Fruit fly (Drosophila melanogaster) whole organism, embryonic: Measurements from ENCODE around the gene CG43055.

ENCODE experiments used
- Asciz ChIP-seq: fragments of 200-800 bp; sonication (Bioruptor generic); optimal IDR thresholded peaks from 2 replicates; lab custom pipeline; 2017; ENCODE audit warnings: missing biosample characterization, mild to moderate bottlenecking, missing genetic modification characterization, missing genetic modification reagents
- C15 ChIP-seq: fragments of 200-800 bp; sonication (Bioruptor generic); IDR thresholded peaks from 3 replicates; pipeline ENCODE4 v1.3.6; 2022; ENCODE audit warnings: missing biosample characterization, missing genetic modification characterization
- CG11695 ChIP-seq: fragments of 200-800 bp; sonication (Bioruptor generic); IDR thresholded peaks from 3 replicates; pipeline ENCODE4 v1.3.6; 2022; ENCODE audit warnings: missing biosample characterization, missing genetic modification characterization
- CG14441 ChIP-seq: fragments of 200-800 bp; sonication (Bioruptor generic); IDR thresholded peaks from 2 replicates; pipeline ENCODE4 v1.3.6; 2022; ENCODE audit warnings: missing biosample characterization, missing genetic modification characterization
- CG15011 ChIP-seq: fragments of 200-800 bp; sonication (Bioruptor generic); optimal IDR thresholded peaks from 3 replicates; lab custom pipeline; 2018; ENCODE audit warnings: missing biosample characterization, mild to moderate bottlenecking, missing genetic modification characterization
- CG15073 ChIP-seq: fragments of 200-800 bp; sonication (Bioruptor generic); optimal IDR thresholded peaks from 2 replicates; lab custom pipeline; 2016; ENCODE audit warnings: missing biosample characterization, missing genetic modification characterization
- CG1603 ChIP-seq: fragments of 200-800 bp; sonication (Bioruptor generic); optimal IDR thresholded peaks from 2 replicates; lab custom pipeline; 2019; ENCODE audit warnings: missing biosample characterization, mild to moderate bottlenecking, missing genetic modification characterization, moderate library complexity
- CG17186 ChIP-seq: fragments of 200-800 bp; sonication (Bioruptor generic); optimal IDR thresholded peaks from 3 replicates; lab custom pipeline; 2017; ENCODE audit warnings: missing biosample characterization, missing genetic modification reagents, missing genetic modification characterization
- CG2875 ChIP-seq: fragments of 200-800 bp; sonication (Bioruptor generic); optimal IDR thresholded peaks from 2 replicates; lab custom pipeline; 2017; ENCODE audit warnings: missing biosample characterization, mild to moderate bottlenecking, missing genetic modification characterization, missing genetic modification reagents
- CG30431 ChIP-seq: fragments of 200-800 bp; sonication (Bioruptor generic); optimal IDR thresholded peaks from 2 replicates; lab custom pipeline; 2017; ENCODE audit warnings: missing biosample characterization, missing genetic modification characterization
- CG32772 ChIP-seq: fragments of 200-800 bp; sonication (Bioruptor generic); IDR thresholded peaks from 2 replicates; pipeline ENCODE4 v1.3.6; 2022; ENCODE audit warnings: missing biosample characterization, missing genetic modification characterization
- CG6654 ChIP-seq: fragments of 200-800 bp; sonication (Bioruptor generic); optimal IDR thresholded peaks from 2 replicates; lab custom pipeline; 2017; ENCODE audit warnings: missing biosample characterization, mild to moderate bottlenecking, missing genetic modification characterization
- CG6854 ChIP-seq: fragments of 200-800 bp; sonication (Bioruptor generic); optimal IDR thresholded peaks from 3 replicates; lab custom pipeline; 2017; ENCODE audit warnings: missing biosample characterization, mild to moderate bottlenecking, missing genetic modification characterization
- CG7928 ChIP-seq: fragments of 200-800 bp; sonication (Bioruptor generic); optimal IDR thresholded peaks from 2 replicates; lab custom pipeline; 2017; ENCODE audit warnings: missing biosample characterization, mild to moderate bottlenecking, missing genetic modification characterization
- CG8089 ChIP-seq: fragments of 200-800 bp; sonication (Bioruptor generic); optimal IDR thresholded peaks from 3 replicates; lab custom pipeline; 2016; ENCODE audit warnings: missing biosample characterization, missing genetic modification characterization
- CG8281 ChIP-seq: fragments of 200-800 bp; sonication (Bioruptor generic); optimal IDR thresholded peaks from 2 replicates; lab custom pipeline; 2018; ENCODE audit warnings: missing biosample characterization, mild to moderate bottlenecking, missing genetic modification characterization, moderate library complexity
- D19B ChIP-seq: fragments of 200-800 bp; sonication (Bioruptor generic); optimal IDR thresholded peaks from 2 replicates; lab custom pipeline; 2017; ENCODE audit warnings: missing biosample characterization, mild to moderate bottlenecking, missing genetic modification characterization
- Dfd ChIP-seq, 2 experiments: fragments of >200 bp; optimal IDR thresholded peaks; 2 replicates each; lab custom pipeline; 2017; ENCODE audit warnings: missing biosample characterization in 2 of 2, missing genetic modification characterization in 2 of 2
- H15 ChIP-seq: fragments of 200-800 bp; sonication (Bioruptor generic); IDR thresholded peaks from 3 replicates; pipeline ENCODE4 v1.3.6; 2022; ENCODE audit warnings: missing biosample characterization, missing genetic modification characterization
- HmgD ChIP-seq: fragments of 200-800 bp; sonication (Bioruptor generic); optimal IDR thresholded peaks from 3 replicates; lab custom pipeline; 2016; ENCODE audit warnings: missing biosample characterization, missing genetic modification characterization
- Hmr ChIP-seq: fragments of 200-800 bp; sonication (Bioruptor generic); optimal IDR thresholded peaks from 3 replicates; lab custom pipeline; 2017; ENCODE audit warnings: mild to moderate bottlenecking, missing biosample characterization, missing genetic modification reagents, missing genetic modification characterization
- Hsf ChIP-seq: fragments of 200-800 bp; sonication (Bioruptor generic); optimal IDR thresholded peaks from 3 replicates; lab custom pipeline; 2016; ENCODE audit warnings: missing biosample characterization, missing genetic modification characterization
- NC2β ChIP-seq: fragments of 200-800 bp; sonication (Bioruptor generic); optimal IDR thresholded peaks from 2 replicates; lab custom pipeline; 2016; ENCODE audit warnings: missing biosample characterization, missing genetic modification characterization
- Six4 ChIP-seq: fragments of 200-800 bp; sonication (Bioruptor generic); optimal IDR thresholded peaks from 2 replicates; lab custom pipeline; 2016; ENCODE audit warnings: missing biosample characterization, missing genetic modification characterization
- Stat92E ChIP-seq, 3 experiments: fragments of >200 bp in 2 of 3; fragments of 200-800 bp in 1 of 3; sonication (Bioruptor generic) in 1 of 3; optimal IDR thresholded peaks; 2 replicates each; lab custom pipeline; 2017 to 2019; ENCODE audit warnings: missing biosample characterization in 3 of 3, missing genetic modification characterization in 3 of 3, mild to moderate bottlenecking in 1 of 3, moderate library complexity in 1 of 3
- abd-A ChIP-seq: fragments of 200-800 bp; sonication (Bioruptor generic); optimal IDR thresholded peaks from 3 replicates; lab custom pipeline; 2019; ENCODE audit warnings: missing biosample characterization, mild to moderate bottlenecking, missing genetic modification characterization, moderate library complexity
- bigmax ChIP-seq: fragments of 200-800 bp; sonication (Bioruptor generic); optimal IDR thresholded peaks from 2 replicates; lab custom pipeline; 2018; ENCODE audit warnings: missing biosample characterization, mild to moderate bottlenecking, missing genetic modification characterization
- btn ChIP-seq: fragments of 200-800 bp; sonication (Bioruptor generic); optimal IDR thresholded peaks from 2 replicates; lab custom pipeline; 2016; ENCODE audit warnings: missing biosample characterization, missing genetic modification characterization
- chn ChIP-seq: fragments of 200-800 bp; sonication (Bioruptor generic); optimal IDR thresholded peaks from 2 replicates; lab custom pipeline; 2016; ENCODE audit warnings: missing biosample characterization, missing genetic modification characterization
- ci ChIP-seq: fragments of 200-800 bp; sonication (Bioruptor generic); IDR thresholded peaks from 3 replicates; pipeline ENCODE4 v1.3.6; 2022; ENCODE audit warnings: missing biosample characterization, missing genetic modification characterization
- crc ChIP-seq: fragments of 200-800 bp; sonication (Bioruptor generic); optimal IDR thresholded peaks from 2 replicates; lab custom pipeline; 2016; ENCODE audit warnings: missing biosample characterization, missing genetic modification characterization
- insv ChIP-seq, 2 experiments: fragments of 200-800 bp; sonication (Bioruptor generic); optimal IDR thresholded peaks; 3 replicates each; lab custom pipeline; 2016 to 2018; ENCODE audit warnings: missing biosample characterization in 2 of 2, missing genetic modification characterization in 2 of 2
- kah ChIP-seq: fragments of 200-800 bp; sonication (Bioruptor generic); optimal IDR thresholded peaks from 2 replicates; lab custom pipeline; 2018; ENCODE audit warnings: missing biosample characterization, mild to moderate bottlenecking, missing genetic modification characterization
- klu ChIP-seq: fragments of 200-800 bp; sonication (Bioruptor generic); IDR thresholded peaks from 2 replicates; pipeline ENCODE4 v1.3.6; 2022; ENCODE audit warnings: missing biosample characterization, missing genetic modification characterization
- lab ChIP-seq: fragments of 200-800 bp; sonication (Bioruptor generic); optimal IDR thresholded peaks from 3 replicates; lab custom pipeline; 2017; ENCODE audit warnings: missing biosample characterization, missing genetic modification characterization, mild to moderate bottlenecking, moderate library complexity, missing genetic modification reagents
- maf-S ChIP-seq: fragments of 200-800 bp; sonication (Bioruptor generic); optimal IDR thresholded peaks from 2 replicates; lab custom pipeline; 2016; ENCODE audit warnings: missing biosample characterization, missing genetic modification characterization
- nerfin-1 ChIP-seq: fragments of 200-800 bp; sonication (Bioruptor generic); optimal IDR thresholded peaks from 3 replicates; lab custom pipeline; 2019; ENCODE audit warnings: missing biosample characterization, mild to moderate bottlenecking, missing genetic modification characterization, moderate library complexity
- onecut ChIP-seq: fragments of 200-800 bp; sonication (Bioruptor generic); IDR thresholded peaks from 2 replicates; pipeline ENCODE4 v1.3.6; 2022; ENCODE audit warnings: missing biosample characterization, missing genetic modification characterization
- p53 ChIP-seq: fragments of 200-800 bp; sonication (Bioruptor generic); optimal IDR thresholded peaks from 2 replicates; lab custom pipeline; 2016; ENCODE audit warnings: missing biosample characterization, missing genetic modification characterization
- peb ChIP-seq: fragments of 200-800 bp; sonication (Bioruptor generic); IDR thresholded peaks from 2 replicates; pipeline ENCODE4 v1.3.6; 2022; ENCODE audit warnings: missing biosample characterization, missing genetic modification characterization
- prd ChIP-seq, 3 experiments: fragments of >200 bp in 2 of 3; fragments of 200-800 bp in 1 of 3; sonication (Bioruptor generic) in 1 of 3; optimal IDR thresholded peaks in 2 of 3; IDR thresholded peaks in 1 of 3; 2 replicates in 2 of 3; 3 replicates in 1 of 3; pipeline versions ENCODE4 v1.3.6 to Lab custom; 2017 to 2022; ENCODE audit warnings: missing biosample characterization in 1 of 3, missing genetic modification characterization in 1 of 3
- sc ChIP-seq, 3 experiments: fragments of >200 bp in 2 of 3; fragments of 200-800 bp in 1 of 3; sonication (Bioruptor generic) in 1 of 3; optimal IDR thresholded peaks; 2 replicates in 2 of 3; 3 replicates in 1 of 3; lab custom pipeline; 2017; ENCODE audit warnings: mild to moderate bottlenecking in 1 of 3, missing biosample characterization in 1 of 3, missing genetic modification characterization in 1 of 3, missing genetic modification reagents in 1 of 3
- slbo ChIP-seq: fragments of 200-800 bp; sonication (Bioruptor generic); IDR thresholded peaks from 2 replicates; pipeline ENCODE4 v1.3.6; 2022; ENCODE audit warnings: missing biosample characterization, missing genetic modification characterization
- sob ChIP-seq: fragments of 200-800 bp; sonication (Bioruptor generic); IDR thresholded peaks from 2 replicates; pipeline ENCODE4 v1.3.6; 2022; ENCODE audit warnings: missing biosample characterization, missing genetic modification characterization
- stwl ChIP-seq: fragments of 200-800 bp; sonication (Bioruptor generic); optimal IDR thresholded peaks from 3 replicates; lab custom pipeline; 2018; ENCODE audit warnings: missing biosample characterization, mild to moderate bottlenecking, missing genetic modification characterization, moderate library complexity
- tin ChIP-seq: fragments of 200-800 bp; sonication (Bioruptor generic); optimal IDR thresholded peaks from 3 replicates; lab custom pipeline; 2016; ENCODE audit warnings: missing biosample characterization, missing genetic modification characterization
- trem ChIP-seq: fragments of 200-800 bp; optimal IDR thresholded peaks from 3 replicates; lab custom pipeline; 2019; ENCODE audit warnings: missing biosample characterization, mild to moderate bottlenecking, missing genetic modification characterization, moderate library complexity
- trh ChIP-seq: fragments of 200-800 bp; sonication (Bioruptor generic); optimal IDR thresholded peaks from 2 replicates; lab custom pipeline; 2016; ENCODE audit warnings: missing biosample characterization, missing genetic modification characterization
- vnd ChIP-seq: fragments of 200-800 bp; sonication (Bioruptor generic); IDR thresholded peaks from 3 replicates; pipeline ENCODE4 v1.3.6; 2022; ENCODE audit warnings: missing biosample characterization, missing genetic modification characterization; ENCODE audit not compliant: partially characterized antibody

CG43055 gene

DNA sequence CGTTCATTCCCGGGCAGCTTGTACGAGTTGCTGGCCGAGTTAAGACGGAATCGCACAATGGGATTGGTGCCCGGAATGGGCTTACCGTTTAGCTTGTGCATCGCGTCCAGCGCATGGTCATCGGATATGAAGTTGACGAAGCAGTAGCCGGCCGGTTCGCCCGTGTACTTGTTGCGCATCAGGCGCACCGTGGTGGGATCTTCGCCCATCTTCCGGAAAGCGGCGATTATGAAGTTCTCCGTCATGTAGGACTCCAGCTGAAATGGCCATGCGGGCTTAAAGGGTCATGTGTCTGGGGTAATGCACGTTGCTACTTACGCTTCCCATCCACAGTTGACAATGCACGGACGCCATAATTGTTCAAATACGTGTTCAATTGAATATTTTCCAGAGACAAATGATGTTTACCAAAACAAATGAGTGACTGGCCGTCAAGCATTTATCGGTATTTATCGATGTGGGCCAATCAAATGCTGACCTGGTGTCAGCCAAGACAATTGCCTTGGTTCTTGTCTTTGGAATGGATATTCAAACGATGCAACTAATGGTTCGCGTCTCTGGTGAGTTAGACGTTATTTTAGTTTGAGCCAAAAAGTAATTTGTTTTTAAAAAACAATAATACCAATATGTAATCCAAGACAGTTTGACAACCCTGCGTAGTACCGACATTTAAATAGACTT, 43.2 kb downstream of the CG43055 start, which contains the start of the genes Secp43 and ND-B8 (continued):
- no peak for TF ChIP-seq crc (GFP tag; lab: Kevin White, UChicago)
- no peak for TF ChIP-seq CG6854 (GFP tag; lab: Kevin White, UChicago)
- no peak for TF ChIP-seq CG30431 (GFP tag; lab: Kevin White, UChicago)
- TF ChIP-seq CG32772 (GFP tag; lab: Robert Waterston, UW) = no peak
- TF ChIP-seq sob (GFP tag; lab: Robert Waterston, UW) = peak; percentile 37; the same call in 1 of the 2 replicates
- no peak for TF ChIP-seq lab (GFP tag; lab: Kevin White, UChicago)
- TF ChIP-seq trh (GFP tag; lab: Kevin White, UChicago) = no peak
- TF ChIP-seq CG7928 (GFP tag; lab: Kevin White, UChicago) = peak; percentile 34
- no peak for TF ChIP-seq CG2875 (GFP tag; lab: Kevin White, UChicago)
- no peak for TF ChIP-seq Six4
- peak; percentile 74 for TF ChIP-seq HmgD (GFP tag; lab: Kevin White, UChicago)
- no peak for TF ChIP-seq maf-S (GFP tag; lab: Kevin White, UChicago)
- no peak for TF ChIP-seq ci (GFP tag; lab: Robert Waterston, UW)
- TF ChIP-seq CG6654 (GFP tag; lab: Kevin White, UChicago) = no peak
- no peak for TF ChIP-seq slbo
- TF ChIP-seq abd-A (tag; lab: Kevin White, UChicago) = no peak
- peak; percentile 75 for TF ChIP-seq Hmr (GFP tag; lab: Kevin White, UChicago)
- no peak for TF ChIP-seq D19B (GFP tag; lab: Kevin White, UChicago)
- TF ChIP-seq trem (tag; lab: Kevin White, UChicago) = peak; percentile 75
- TF ChIP-seq peb = no peak
- no peak for TF ChIP-seq btn (GFP tag; lab: Kevin White, UChicago)
- no peak for TF ChIP-seq Stat92E (GFP tag; optimal IDR thresholded peaks at IDR 0.05; lab: Kevin White, UChicago)
- no peak for TF ChIP-seq p53 (GFP tag; lab: Kevin White, UChicago)
- peak; percentile 5 for TF ChIP-seq nerfin-1 (tag; lab: Kevin White, UChicago)
- no peak for TF ChIP-seq NC2β (GFP tag; lab: Kevin White, UChicago)
- no peak for TF ChIP-seq CG15011 (GFP tag; lab: Kevin White, UChicago)
- TF ChIP-seq Asciz (GFP tag; lab: Kevin White, UChicago) = no peak
- no peak for TF ChIP-seq sc (optimal IDR thresholded peaks at IDR 0.05; lab: Kevin White, UChicago)
- TF ChIP-seq sc (GFP tag; optimal IDR thresholded peaks at IDR 0.05; lab: Kevin White, UChicago) = no peak
- no peak for TF ChIP-seq onecut
- TF ChIP-seq C15 = no peak
- TF ChIP-seq kah (GFP tag; lab: Kevin White, UChicago) = no peak
- TF ChIP-seq tin (GFP tag; lab: Kevin White, UChicago) = no peak
- peak; percentile 94 for TF ChIP-seq CG1603 (tag; lab: Kevin White, UChicago)
- peak; percentile 59 for TF ChIP-seq vnd (GFP tag; lab: Robert Waterston, UW)
- no peak for TF ChIP-seq H15 (GFP tag; lab: Robert Waterston, UW)
- TF ChIP-seq bigmax (GFP tag; lab: Kevin White, UChicago) = no peak
- TF ChIP-seq CG8089 (GFP tag; lab: Kevin White, UChicago) = no peak
- TF ChIP-seq chn (GFP tag; lab: Kevin White, UChicago) = no peak
- TF ChIP-seq Dfd (GFP tag; optimal IDR thresholded peaks at IDR 0.05; lab: Kevin White, UChicago) = no peak
- TF ChIP-seq CG8281 = no peak
- TF ChIP-seq CG17186 (GFP tag; lab: Kevin White, UChicago) = peak; percentile 49
- no peak for TF ChIP-seq Hsf (GFP tag; lab: Kevin White, UChicago)
- no peak for TF ChIP-seq klu (GFP tag; lab: Robert Waterston, UW)
- no peak for TF ChIP-seq CG11695 (GFP tag; lab: Robert Waterston, UW)
- TF ChIP-seq stwl (tag; lab: Kevin White, UChicago) = peak; percentile 62
- TF ChIP-seq prd (optimal IDR thresholded peaks at IDR 0.05; lab: Kevin White, UChicago) = no peak
- no peak for TF ChIP-seq prd (GFP tag; IDR thresholded peaks at IDR 0.05; lab: Robert Waterston, UW)
- peak in 1 of 2 experiments; percentile 18 for TF ChIP-seq insv (GFP tag; optimal IDR thresholded peaks at IDR 0.05; lab: Kevin White, UChicago)
- no peak for TF ChIP-seq CG15073 (GFP tag; lab: Kevin White, UChicago)
- no peak for TF ChIP-seq CG14441 (GFP tag; lab: Robert Waterston, UW)
